Fruit fly (Drosophila melanogaster) whole organism, embryonic: ENCODE data around the gene CBP.

ENCODE experiments used
- ATbp ChIP-seq: fragments of 200-800 bp; sonication (Bioruptor generic); optimal IDR thresholded peaks from 2 replicates; lab custom pipeline; 2017; ENCODE audit warnings: missing biosample characterization, mild to moderate bottlenecking, missing genetic modification characterization, missing genetic modification reagents
- Awh ChIP-seq: fragments of 200-800 bp; sonication (Bioruptor generic); IDR thresholded peaks from 2 replicates; pipeline ENCODE4, ENCODE4 v1.3.6; 2022; ENCODE audit warnings: missing biosample characterization, missing genetic modification characterization
- Bdp1 ChIP-seq: fragments of 200-800 bp; sonication (Bioruptor generic); optimal IDR thresholded peaks from 3 replicates; lab custom pipeline; 2016; ENCODE audit warnings: missing biosample characterization, missing genetic modification characterization
- CG10321 ChIP-seq: fragments of 200-800 bp; sonication (Bioruptor generic); IDR thresholded peaks from 2 replicates; pipeline ENCODE4 v1.3.6; 2022; ENCODE audit warnings: missing biosample characterization, missing genetic modification characterization
- CG11398 ChIP-seq: fragments of 200-800 bp; sonication (Bioruptor generic); optimal IDR thresholded peaks from 2 replicates; lab custom pipeline; 2016; ENCODE audit warnings: missing biosample characterization, missing genetic modification characterization
- CG12155 ChIP-seq: fragments of 200-800 bp; sonication (Bioruptor generic); optimal IDR thresholded peaks from 3 replicates; lab custom pipeline; 2016; ENCODE audit warnings: missing biosample characterization, missing genetic modification characterization
- CG12236 ChIP-seq: fragments of 200-800 bp; sonication (Bioruptor generic); optimal IDR thresholded peaks from 2 replicates; lab custom pipeline; 2016; ENCODE audit warnings: missing biosample characterization, missing genetic modification characterization
- CG13123 ChIP-seq: fragments of 200-800 bp; sonication (Bioruptor generic); optimal IDR thresholded peaks from 2 replicates; lab custom pipeline; 2016; ENCODE audit warnings: missing biosample characterization, missing genetic modification characterization
- CG14860 ChIP-seq: fragments of 200-800 bp; sonication (Bioruptor generic); IDR thresholded peaks from 3 replicates; pipeline ENCODE4 v1.3.6; 2022; ENCODE audit warnings: missing biosample characterization, missing genetic modification characterization; ENCODE audit not compliant: partially characterized antibody
- CG1602 ChIP-seq: fragments of 200-800 bp; sonication (Bioruptor generic); optimal IDR thresholded peaks from 3 replicates; lab custom pipeline; 2016; ENCODE audit warnings: missing biosample characterization, missing genetic modification characterization
- CG1647 ChIP-seq: fragments of 200-800 bp; sonication (Bioruptor generic); optimal IDR thresholded peaks from 3 replicates; lab custom pipeline; 2016; ENCODE audit warnings: missing biosample characterization, missing genetic modification characterization
- CG17912 ChIP-seq: fragments of 200-800 bp; sonication (Bioruptor generic); optimal IDR thresholded peaks from 2 replicates; lab custom pipeline; 2018; ENCODE audit warnings: missing biosample characterization, mild to moderate bottlenecking, missing genetic modification characterization
- CG1832 ChIP-seq: fragments of 200-800 bp; sonication (Bioruptor generic); optimal IDR thresholded peaks from 2 replicates; lab custom pipeline; 2017; ENCODE audit warnings: missing biosample characterization, mild to moderate bottlenecking, missing genetic modification characterization, inconsistent platforms
- CG2116 ChIP-seq: fragments of 200-800 bp; sonication (Bioruptor generic); optimal IDR thresholded peaks from 3 replicates; lab custom pipeline; 2018; ENCODE audit warnings: missing biosample characterization, mild to moderate bottlenecking, missing genetic modification characterization
- CG2129 ChIP-seq: fragments of 200-800 bp; sonication (Bioruptor generic); IDR thresholded peaks from 2 replicates; pipeline ENCODE4 v1.3.6; 2022; ENCODE audit warnings: missing biosample characterization, missing genetic modification characterization; ENCODE audit not compliant: partially characterized antibody
- CG2889 ChIP-seq: fragments of 200-800 bp; sonication (Bioruptor generic); IDR thresholded peaks from 3 replicates; pipeline ENCODE4 v1.3.6; 2022; ENCODE audit warnings: missing biosample characterization, missing genetic modification characterization
- CG3065 ChIP-seq: fragments of 200-800 bp; sonication (Bioruptor generic); optimal IDR thresholded peaks from 2 replicates; lab custom pipeline; 2016; ENCODE audit warnings: missing biosample characterization, missing genetic modification characterization
- CG33557 ChIP-seq: fragments of 200-800 bp; sonication (Bioruptor generic); optimal IDR thresholded peaks from 2 replicates; lab custom pipeline; 2019; ENCODE audit warnings: missing biosample characterization, mild to moderate bottlenecking, missing genetic modification characterization, moderate library complexity
- CG5180 ChIP-seq: fragments of 200-800 bp; sonication (Bioruptor generic); optimal IDR thresholded peaks from 3 replicates; lab custom pipeline; 2017; ENCODE audit warnings: missing biosample characterization, missing genetic modification characterization, mild to moderate bottlenecking, moderate library complexity, missing genetic modification reagents
- CG7745 ChIP-seq: fragments of 200-800 bp; sonication (Bioruptor generic); optimal IDR thresholded peaks from 2 replicates; lab custom pipeline; 2018; ENCODE audit warnings: missing biosample characterization, mild to moderate bottlenecking, missing genetic modification characterization, moderate library complexity
- CG8089 ChIP-seq: fragments of 200-800 bp; sonication (Bioruptor generic); optimal IDR thresholded peaks from 3 replicates; lab custom pipeline; 2016; ENCODE audit warnings: missing biosample characterization, missing genetic modification characterization
- D ChIP-seq, 2 experiments: fragments of 200-800 bp in 1 of 2; fragments of >200 bp in 1 of 2; sonication (Bioruptor generic) in 1 of 2; optimal IDR thresholded peaks; 2 replicates in 1 of 2; 3 replicates in 1 of 2; lab custom pipeline; 2017; ENCODE audit warnings: mild to moderate bottlenecking in 1 of 2, missing biosample characterization in 1 of 2, missing genetic modification characterization in 1 of 2, missing genetic modification reagents in 1 of 2
- Elba2 ChIP-seq: fragments of 200-800 bp; sonication (Bioruptor generic); optimal IDR thresholded peaks from 3 replicates; lab custom pipeline; 2016; ENCODE audit warnings: missing biosample characterization, missing genetic modification characterization
- Fer2 ChIP-seq: fragments of 200-800 bp; sonication (Bioruptor generic); optimal IDR thresholded peaks from 2 replicates; lab custom pipeline; 2018; ENCODE audit warnings: missing biosample characterization, mild to moderate bottlenecking, missing genetic modification characterization, moderate library complexity
- H2.0 ChIP-seq: fragments of 200-800 bp; sonication (Bioruptor generic); IDR thresholded peaks from 2 replicates; pipeline ENCODE4 v1.3.6; 2022; ENCODE audit warnings: missing biosample characterization, missing genetic modification characterization
- MTF-1 ChIP-seq: fragments of 200-800 bp; sonication (Bioruptor generic); optimal IDR thresholded peaks from 2 replicates; lab custom pipeline; 2018; ENCODE audit warnings: missing biosample characterization, mild to moderate bottlenecking, missing genetic modification characterization, borderline replicate concordance
- Mad ChIP-seq: fragments of 200-800 bp; sonication (Bioruptor generic); optimal IDR thresholded peaks from 2 replicates; lab custom pipeline; 2016; ENCODE audit warnings: missing biosample characterization, missing genetic modification characterization
- PHDP ChIP-seq: fragments of 200-800 bp; sonication (Bioruptor generic); optimal IDR thresholded peaks from 3 replicates; lab custom pipeline; 2018; ENCODE audit warnings: missing biosample characterization, mild to moderate bottlenecking, missing genetic modification characterization, moderate library complexity
- Rx ChIP-seq: fragments of 200-800 bp; sonication (Bioruptor generic); IDR thresholded peaks from 2 replicates; pipeline ENCODE4 v1.3.6; 2022; ENCODE audit warnings: missing biosample characterization, missing genetic modification characterization
- YL-1 ChIP-seq: fragments of 200-800 bp; sonication (Bioruptor generic); optimal IDR thresholded peaks from 3 replicates; lab custom pipeline; 2017; ENCODE audit warnings: missing biosample characterization, mild to moderate bottlenecking, missing genetic modification characterization
- bcd ChIP-seq: fragments of 200-800 bp; sonication (Bioruptor generic); optimal IDR thresholded peaks from 2 replicates; lab custom pipeline; 2017; ENCODE audit warnings: missing biosample characterization, mild to moderate bottlenecking, missing genetic modification characterization
- cg ChIP-seq: fragments of 200-800 bp; sonication (Bioruptor generic); optimal IDR thresholded peaks from 3 replicates; lab custom pipeline; 2019; ENCODE audit warnings: missing biosample characterization, mild to moderate bottlenecking, missing genetic modification characterization, moderate library complexity
- croc ChIP-seq: fragments of 200-800 bp; sonication (Bioruptor generic); conservative IDR thresholded peaks from 3 replicates; pipeline ENCODE4 v1.3.6; 2022; ENCODE audit warnings: missing biosample characterization, missing genetic modification characterization
- danr ChIP-seq: fragments of 200-800 bp; sonication (Bioruptor generic); IDR thresholded peaks from 2 replicates; pipeline ENCODE4 v1.3.6; 2022; ENCODE audit warnings: missing biosample characterization, missing genetic modification characterization
- dysf ChIP-seq: fragments of 200-800 bp; sonication (Bioruptor generic); IDR thresholded peaks from 3 replicates; pipeline ENCODE4 v1.3.6; 2022; ENCODE audit warnings: missing biosample characterization, missing genetic modification characterization
- eyg ChIP-seq: fragments of 200-800 bp; sonication (Bioruptor generic); optimal IDR thresholded peaks from 3 replicates; lab custom pipeline; 2016; ENCODE audit warnings: missing biosample characterization, missing genetic modification characterization
- fru ChIP-seq: fragments of >200 bp; optimal IDR thresholded peaks from 2 replicates; lab custom pipeline; 2017
- gro ChIP-seq: fragments of 200-800 bp; sonication (Bioruptor generic); optimal IDR thresholded peaks from 2 replicates; lab custom pipeline; 2016; ENCODE audit warnings: missing biosample characterization, missing genetic modification characterization
- jing ChIP-seq: fragments of 200-800 bp; sonication (Bioruptor generic); optimal IDR thresholded peaks from 2 replicates; lab custom pipeline; 2018; ENCODE audit warnings: missing biosample characterization, mild to moderate bottlenecking, missing genetic modification characterization
- nau ChIP-seq: fragments of 200-800 bp; sonication (Bioruptor generic); optimal IDR thresholded peaks from 3 replicates; lab custom pipeline; 2017; ENCODE audit warnings: missing biosample characterization, mild to moderate bottlenecking, missing genetic modification characterization, missing genetic modification reagents
- nmo ChIP-seq: fragments of 200-800 bp; sonication (Bioruptor generic); optimal IDR thresholded peaks from 2 replicates; lab custom pipeline; 2018; ENCODE audit warnings: missing biosample characterization, mild to moderate bottlenecking, missing genetic modification characterization, moderate library complexity
- p53 ChIP-seq: fragments of 200-800 bp; sonication (Bioruptor generic); optimal IDR thresholded peaks from 2 replicates; lab custom pipeline; 2016; ENCODE audit warnings: missing biosample characterization, missing genetic modification characterization
- peb ChIP-seq: fragments of 200-800 bp; sonication (Bioruptor generic); IDR thresholded peaks from 2 replicates; pipeline ENCODE4 v1.3.6; 2022; ENCODE audit warnings: missing biosample characterization, missing genetic modification characterization
- schlank ChIP-seq: fragments of 200-800 bp; sonication (Bioruptor generic); optimal IDR thresholded peaks from 2 replicates; lab custom pipeline; 2018; ENCODE audit warnings: missing biosample characterization, mild to moderate bottlenecking, missing genetic modification characterization
- scrt ChIP-seq: fragments of 200-800 bp; sonication (Bioruptor generic); optimal IDR thresholded peaks from 2 replicates; lab custom pipeline; 2018; ENCODE audit warnings: missing biosample characterization, mild to moderate bottlenecking, missing genetic modification characterization, moderate library complexity
- sd ChIP-seq: fragments of 200-800 bp; sonication (Bioruptor generic); optimal IDR thresholded peaks from 3 replicates; lab custom pipeline; 2018; ENCODE audit warnings: missing biosample characterization, mild to moderate bottlenecking, missing genetic modification characterization, moderate library complexity
- sug ChIP-seq: fragments of 200-800 bp; optimal IDR thresholded peaks from 2 replicates; lab custom pipeline; 2019; ENCODE audit warnings: missing biosample characterization, mild to moderate bottlenecking, missing genetic modification characterization, moderate library complexity
- tio ChIP-seq: fragments of 200-800 bp; sonication (Bioruptor generic); optimal IDR thresholded peaks from 2 replicates; lab custom pipeline; 2017; ENCODE audit warnings: missing biosample characterization, missing genetic modification characterization, inconsistent platforms
- usp ChIP-seq: fragments of >200 bp; optimal IDR thresholded peaks from 2 replicates; lab custom pipeline; 2017; ENCODE audit warnings: missing biosample characterization, missing genetic modification characterization
- vvl ChIP-seq: fragments of 200-800 bp; sonication (Bioruptor generic); IDR thresholded peaks from 2 replicates; pipeline ENCODE4 v1.3.6; 2022; ENCODE audit warnings: missing biosample characterization, missing genetic modification characterization
- wdn ChIP-seq: fragments of 200-800 bp; sonication (Bioruptor generic); IDR thresholded peaks from 2 replicates; pipeline ENCODE4 v1.3.6; 2022; ENCODE audit warnings: missing biosample characterization, missing genetic modification characterization

The CBP gene

dm6 chrX:7333298-7333743 lies 3.8 kb upstream of the CBP start (continued):
- TF ChIP-seq gro (GFP tag; lab: Kevin White, UChicago) (no peak), cg (GFP tag; lab: Kevin White, UChicago) (no peak), CG2116 (GFP tag; lab: Kevin White, UChicago) (peak; percentile 12), CG13123 (GFP tag; lab: Kevin White, UChicago) (peak; percentile 21), p53 (GFP tag; lab: Kevin White, UChicago) (no peak), YL-1 (GFP tag; lab: Kevin White, UChicago) (no peak), CG12236 (GFP tag; lab: Kevin White, UChicago) (peak; percentile 52), nau (GFP tag; lab: Kevin White, UChicago) (no peak), schlank (tag; lab: Kevin White, UChicago) (peak; percentile 34), CG1647 (GFP tag; lab: Kevin White, UChicago) (no peak), CG10321 (GFP tag; lab: Robert Waterston, UW) (no peak), MTF-1 (peak; percentile 84), CG12155 (no peak), H2.0 (0 out of 2 replicates have a peak, but pooled peaks have one; percentile 8), fru (lab: Kevin White, UChicago) (no peak), Mad (no peak), sug (tag; lab: Kevin White, UChicago) (peak; percentile 37), wdn (GFP tag; lab: Robert Waterston, UW) (peak; percentile 38; the same call in 1 of the 2 replicates), bcd (peak; percentile 24), sd (tag; lab: Kevin White, UChicago) (no peak), peb (GFP tag; lab: Robert Waterston, UW) (0 out of 2 replicates have a peak, but pooled peaks have one; percentile 11), croc (GFP tag; lab: Robert Waterston, UW) (no peak), CG17912 (GFP tag; lab: Kevin White, UChicago) (peak; percentile 14), CG11398 (peak; percentile 55), dysf (GFP tag; lab: Robert Waterston, UW) (no peak; the same call in 2 of the 3 replicates), CG7745 (tag; lab: Kevin White, UChicago) (peak; percentile 84), CG2889 (GFP tag; lab: Robert Waterston, UW) (no peak), vvl (0 out of 2 replicates have a peak, but pooled peaks have one; percentile 19), Rx (GFP tag; lab: Robert Waterston, UW) (no peak), Fer2 (peak; percentile 10), CG1602 (GFP tag; lab: Kevin White, UChicago) (peak; percentile 14), eyg (no peak), Elba2 (GFP tag; lab: Kevin White, UChicago) (no peak), Awh (peak; percentile 80), PHDP (tag; lab: Kevin White, UChicago) (no peak), nmo (no peak), danr (no peak), CG3065 (peak; percentile 25), CG33557 (GFP tag; lab: Kevin White, UChicago) (peak; percentile 74), CG5180 (GFP tag; lab: Kevin White, UChicago) (peak; percentile 53), jing (GFP tag; lab: Kevin White, UChicago) (no peak), CG1832 (GFP tag; lab: Kevin White, UChicago) (no peak), CG14860 (no peak), CG8089 (peak; percentile 62), usp (no peak), CG2129 (GFP tag; lab: Robert Waterston, UW) (no peak), ATbp (GFP tag; lab: Kevin White, UChicago) (peak; percentile 75), D (optimal IDR thresholded peaks at IDR 0.05; lab: Kevin White, UChicago) (no peak), D (GFP tag; optimal IDR thresholded peaks at IDR 0.05; lab: Kevin White, UChicago) (peak; percentile 39), tio (GFP tag; lab: Kevin White, UChicago) (no peak), scrt (GFP tag; lab: Kevin White, UChicago) (no peak), Bdp1 (GFP tag; lab: Kevin White, UChicago) (peak; percentile 20)
